Worm (Caenorhabditis elegans): ENCODE results near the gene nlp-82.

nlp-82 gene

DNA sequence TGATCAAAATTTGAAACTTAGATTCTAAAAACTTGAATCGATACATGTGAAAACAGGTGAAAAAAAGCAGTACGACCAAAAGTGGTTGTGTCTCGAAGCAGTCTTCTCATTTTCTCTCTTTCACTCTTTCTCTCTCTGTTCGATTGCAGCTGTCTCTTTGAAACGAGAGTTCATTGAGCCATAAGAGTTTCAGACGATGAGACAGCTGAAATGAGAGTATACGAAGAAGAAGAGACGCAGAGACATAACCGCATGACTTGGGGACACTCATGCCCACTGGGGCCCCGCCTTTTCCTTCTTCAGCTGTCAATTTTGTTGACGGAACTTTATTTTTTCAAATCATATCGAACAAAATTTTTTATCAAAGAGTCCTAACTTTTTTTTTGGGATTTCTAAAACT lies 19.9 kb upstream of the nlp-82 start (continued):
- TF ChIP-seq madf-9 (GFP tag; conservative IDR thresholded peaks at IDR 0.05) (0 out of 2 replicates have a peak, but pooled peaks have one; percentile 38), unc-39 (tag; optimal IDR thresholded peaks at IDR 0.05) (no peak), mxl-2 (GFP tag; conservative IDR thresholded peaks at IDR 0.05) (no peak), attf-4 (tag; optimal IDR thresholded peaks at IDR 0.05) (no peak), daf-8 (GFP tag; IDR thresholded peaks at IDR 0.05) (no peak), php-3 (GFP tag; IDR thresholded peaks at IDR 0.05) (peak; percentile 62; the same call in 1 of the 2 replicates), dmd-6 (GFP tag; IDR thresholded peaks at IDR 0.05) (peak; percentile 92), T20F7.1 (GFP tag; optimal IDR thresholded peaks at IDR 0.05) (peak; percentile 65), lin-38 (GFP tag; IDR thresholded peaks at IDR 0.05) (peak; percentile 44; the same call in 1 of the 2 replicates), ztf-11 (tag; optimal IDR thresholded peaks at IDR 0.05) (no peak), jun-1 (tag; optimal IDR thresholded peaks at IDR 0.05) (peak; percentile 53), cey-2 (tag; optimal IDR thresholded peaks at IDR 0.05; ENCODE audit: borderline replicate concordance, insufficient read depth) (no peak), D1046.2 (GFP tag; IDR thresholded peaks at IDR 0.05) (0 out of 2 replicates have a peak, but pooled peaks have one; percentile 35), snpc-1.2 (GFP tag; IDR thresholded peaks at IDR 0.05) (0 out of 2 replicates have a peak, but pooled peaks have one; percentile 42), lim-7 (GFP tag; IDR thresholded peaks at IDR 0.05) (no peak), nhr-41 (GFP tag; IDR thresholded peaks at IDR 0.05) (no peak), lin-29 (GFP tag; IDR thresholded peaks at IDR 0.05) (no peak), sdz-12 (GFP tag; optimal IDR thresholded peaks at IDR 0.05) (no peak), Y75B8A.6 (GFP tag; IDR thresholded peaks at IDR 0.05) (no peak), zip-2 (tag; optimal IDR thresholded peaks at IDR 0.05) (no peak), mdt-29 (GFP tag; IDR thresholded peaks at IDR 0.05) (peak; percentile 60; the same call in 1 of the 2 replicates), F10B5.3 (tag; optimal IDR thresholded peaks at IDR 0.05) (no peak), mxl-3 (GFP tag; optimal IDR thresholded peaks at IDR 0.05) (peak; percentile 74), ztf-7 (tag; optimal IDR thresholded peaks at IDR 0.05) (no peak), snpc-4 (tag; optimal IDR thresholded peaks at IDR 0.05) (no peak)

DNA sequence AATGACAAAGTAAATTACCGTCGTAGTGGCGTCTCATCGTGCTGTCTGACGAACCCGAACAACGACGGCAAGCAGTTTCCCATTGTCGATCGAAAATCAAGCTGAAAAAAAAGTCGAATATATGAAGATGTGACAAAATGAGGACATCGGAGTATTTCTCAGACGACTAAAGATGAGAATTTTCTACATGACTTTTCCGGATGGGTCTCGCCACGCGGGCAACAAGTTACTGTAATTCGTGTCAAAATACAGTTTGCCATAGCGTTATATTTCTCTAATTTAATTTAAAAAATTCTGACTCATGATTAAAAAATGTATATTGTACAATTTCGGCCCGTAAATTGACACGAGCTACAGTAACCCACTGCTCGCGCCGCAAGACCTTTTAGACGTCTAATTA lies 18.9 kb upstream of the nlp-82 start, which contains the start of gene C01G6.4:
Gene C01G6.4, minus strand, starts transcription at position 101 of the 400 bp plus-strand sequence.
- peak; percentile 68 for TF ChIP-seq aha-1 (tag)
- no peak for TF ChIP-seq nhr-48 (tag; optimal IDR thresholded peaks at IDR 0.05)

DNA sequence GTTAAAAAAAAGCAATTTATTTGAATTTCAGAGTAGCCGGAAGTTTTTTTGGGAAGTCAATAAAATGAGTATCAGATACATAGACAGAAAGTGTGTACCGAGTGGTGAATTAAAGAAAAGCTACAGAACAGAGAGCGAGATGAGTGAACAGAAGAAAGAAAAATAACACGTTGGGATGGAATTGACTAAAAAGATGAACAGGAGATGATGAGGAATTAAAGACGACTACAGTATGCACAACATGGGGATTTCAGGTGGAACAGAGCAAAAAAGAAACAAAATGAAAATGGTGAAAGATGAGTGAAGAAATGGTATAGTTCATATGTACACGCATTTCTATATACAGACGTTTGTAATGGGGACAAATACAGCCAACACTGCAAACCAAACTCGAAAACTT lies 17.2 kb upstream of the nlp-82 start:
- TF ChIP-seq unc-62 (GFP tag; optimal IDR thresholded peaks at IDR 0.05 in 1 of 2), result peak in 1 of 2 experiments; percentile 92
- no peak for TF ChIP-seq unc-62 (tag; optimal IDR thresholded peaks at IDR 0.05)
- no peak for TF ChIP-seq lin-38 (GFP tag; IDR thresholded peaks at IDR 0.05)

DNA sequence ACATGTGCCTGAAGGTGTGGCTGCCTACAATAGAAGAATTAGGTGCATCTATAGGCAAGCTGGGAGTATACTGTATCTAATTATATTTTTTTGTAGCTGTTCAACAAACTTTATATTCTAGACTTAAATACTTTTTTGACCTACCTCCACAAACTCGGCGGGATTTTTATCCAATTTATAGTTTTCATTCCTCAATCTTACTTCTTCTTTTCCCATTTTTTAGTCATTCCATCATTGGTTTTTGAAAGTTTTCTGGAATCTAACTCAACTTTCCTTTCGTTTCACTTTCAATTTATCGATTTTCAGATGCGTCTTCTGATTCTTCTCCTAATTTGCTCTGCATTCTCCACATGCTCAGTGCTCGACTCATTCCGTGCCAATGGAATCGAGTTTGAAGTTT lies 15.5 kb upstream of the nlp-82 start, which contains the start of gene C01G6.3:
Gene C01G6.3, plus strand, starts transcription at position 301 of the 400 bp plus-strand sequence.
- TF ChIP-seq spr-1 (tag; optimal IDR thresholded peaks at IDR 0.05) (no peak), dmd-9 (GFP tag; IDR thresholded peaks at IDR 0.05) (no peak), F44E2.7 (GFP tag; IDR thresholded peaks at IDR 0.05) (no peak), mxl-3 (GFP tag; optimal IDR thresholded peaks at IDR 0.05) (no peak), saeg-2 (GFP tag; IDR thresholded peaks at IDR 0.05) (no peak), T20F7.1 (GFP tag; optimal IDR thresholded peaks at IDR 0.05) (no peak)

DNA sequence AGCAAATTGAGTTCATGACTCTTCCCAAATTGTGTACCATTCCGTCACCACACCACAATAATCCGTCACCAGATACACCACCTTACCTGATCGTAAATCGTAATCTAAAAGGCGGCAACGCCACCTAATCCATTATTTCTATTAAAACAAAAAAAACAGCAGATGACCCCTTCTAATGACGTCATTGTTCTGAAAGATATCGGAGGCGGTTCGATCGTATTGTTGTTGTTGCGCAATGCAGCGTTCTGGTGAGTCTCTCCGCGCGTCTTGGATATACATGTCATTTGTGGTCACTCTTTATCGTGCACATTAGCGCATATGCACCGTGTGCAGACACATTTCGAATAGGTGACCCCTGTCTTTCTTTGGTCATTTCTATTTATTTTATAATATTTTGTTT lies 14.9 kb upstream of the nlp-82 start:
- TF ChIP-seq ama-1 (optimal IDR thresholded peaks at IDR 0.05), result no peak
- no peak for TF ChIP-seq ZK546.5 (tag; optimal IDR thresholded peaks at IDR 0.05)
- no peak for TF ChIP-seq Y75B8A.6 (GFP tag; IDR thresholded peaks at IDR 0.05)
- no peak for TF ChIP-seq pqm-1 (tag; optimal IDR thresholded peaks at IDR 0.05)
- TF ChIP-seq ces-1 (GFP tag; optimal IDR thresholded peaks at IDR 0.05), result no peak
- TF ChIP-seq aly-2 (tag; optimal IDR thresholded peaks at IDR 0.05), result no peak
- TF ChIP-seq dmd-6 (GFP tag; IDR thresholded peaks at IDR 0.05), result no peak
- TF ChIP-seq unc-62 (GFP tag; optimal IDR thresholded peaks at IDR 0.05 in 1 of 2), result peak in 1 of 2 experiments; percentile 30
- TF ChIP-seq unc-62 (tag; optimal IDR thresholded peaks at IDR 0.05), result no peak

Measured in whole organism, L4 larva.